Worm (Caenorhabditis elegans) whole organism, early embryonic: ENCODE results near the gene phat-8.

Experiments used
- B0310.2 ChIP-seq: sonication (generic microtip); optimal IDR thresholded peaks from 2 replicates; lab custom pipeline; 2016; ENCODE audit warnings: mild to moderate bottlenecking, missing genetic modification characterization, missing compliant biosample characterization
- F13C5.2 ChIP-seq: sonication (generic microtip); optimal IDR thresholded peaks from 2 replicates; lab custom pipeline; 2017; ENCODE audit warnings: mild to moderate bottlenecking, missing genetic modification characterization, inconsistent platforms, missing compliant biosample characterization
- aly-1 ChIP-seq: sonication (generic microtip); optimal IDR thresholded peaks from 2 replicates; lab custom pipeline; 2016; ENCODE audit warnings: missing genetic modification characterization, missing compliant biosample characterization
- ama-1 ChIP-seq: fragments of 150-350 bp; optimal IDR thresholded peaks from 2 replicates; lab custom pipeline; 2014
- ceh-13 ChIP-seq: fragments of 200-800 bp; sonication (Bioruptor generic); optimal IDR thresholded peaks from 2 replicates; lab custom pipeline; 2018; ENCODE audit warnings: mild to moderate bottlenecking, missing genetic modification characterization, missing compliant biosample characterization
- ceh-36 ChIP-seq: sonication (generic microtip); optimal IDR thresholded peaks from 2 replicates; lab custom pipeline; 2016; ENCODE audit warnings: missing genetic modification characterization, inconsistent platforms, missing compliant biosample characterization
- ets-7 ChIP-seq: sonication (generic microtip); optimal IDR thresholded peaks from 2 replicates; lab custom pipeline; 2016; ENCODE audit warnings: missing genotype, missing genetic modification characterization, missing compliant biosample characterization
- flt-1 ChIP-seq: fragments of 200-800 bp; sonication (Bioruptor generic); IDR thresholded peaks from 2 replicates; pipeline ENCODE4 v1.3.6; 2022; ENCODE audit warnings: missing genetic modification characterization, missing compliant biosample characterization
- hmbx-1 ChIP-seq: sonication (generic microtip); optimal IDR thresholded peaks from 2 replicates; lab custom pipeline; 2016; ENCODE audit warnings: mild to moderate bottlenecking, missing genetic modification characterization, missing compliant biosample characterization
- hmg-4 ChIP-seq: fragments of 200-800 bp; sonication (Bioruptor generic); optimal IDR thresholded peaks from 2 replicates; lab custom pipeline; 2018; ENCODE audit warnings: mild to moderate bottlenecking, missing genetic modification characterization, missing compliant biosample characterization
- hnd-1 ChIP-seq: sonication (generic microtip); optimal IDR thresholded peaks from 2 replicates; lab custom pipeline; 2016; ENCODE audit warnings: missing genetic modification characterization, missing compliant biosample characterization
- pes-1 ChIP-seq: fragments of 200-800 bp; sonication (Bioruptor generic); IDR thresholded peaks from 2 replicates; pipeline ENCODE4 v1.3.6; 2022; ENCODE audit warnings: missing genetic modification reagents, missing genetic modification characterization, missing compliant biosample characterization
- scrt-1 ChIP-seq: fragments of 200-800 bp; sonication (Bioruptor generic); IDR thresholded peaks from 2 replicates; pipeline ENCODE4 v1.3.6; 2022; ENCODE audit warnings: missing genetic modification characterization, missing compliant biosample characterization
- sea-1 ChIP-seq: fragments of 200-800 bp; sonication (Bioruptor generic); conservative IDR thresholded peaks from 2 replicates; pipeline ENCODE4 v1.3.6; 2022; ENCODE audit warnings: missing genetic modification characterization, missing compliant biosample characterization
- tbx-11 ChIP-seq: fragments of 200-800 bp; sonication (Bioruptor generic); IDR thresholded peaks from 2 replicates; pipeline ENCODE4 v1.3.6; 2022; ENCODE audit warnings: missing genetic modification characterization, missing compliant biosample characterization
- tbx-37 ChIP-seq: fragments of 200-800 bp; sonication (Bioruptor generic); conservative IDR thresholded peaks from 2 replicates; pipeline ENCODE4 v1.3.6; 2022; ENCODE audit warnings: missing genetic modification reagents, missing genetic modification characterization, missing compliant biosample characterization
- tra-4 ChIP-seq: sonication (generic microtip); optimal IDR thresholded peaks from 2 replicates; lab custom pipeline; 2017; ENCODE audit warnings: missing genetic modification characterization, missing compliant biosample characterization

phat-8 gene

DNA sequence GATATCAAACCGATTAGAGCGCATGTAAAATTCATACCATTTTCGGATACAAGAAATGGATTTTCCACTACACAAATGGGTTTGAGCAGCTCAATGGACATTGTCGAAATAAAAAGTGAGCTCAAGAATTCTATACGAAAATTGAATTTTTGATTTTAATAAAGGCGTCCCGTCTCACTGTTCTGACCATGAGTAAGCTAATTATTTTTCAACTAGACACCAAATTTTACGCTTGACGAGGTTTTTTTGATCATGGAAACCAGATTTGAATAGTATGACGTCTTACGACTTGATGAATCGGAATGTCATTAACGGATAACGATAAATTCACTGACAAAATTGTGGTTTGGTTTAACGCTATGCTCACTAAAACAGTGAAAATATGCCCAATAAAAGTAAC, 44.7 kb downstream of the phat-8 start, which contains the start of gene srh-61:
Gene srh-61 (minus strand): TSS at position 101 of the 400 bp plus-strand sequence.
- TF ChIP-seq flt-1 (GFP tag; lab: Robert Waterston, UW) (no peak), hnd-1 (tag; lab: Kevin White, UChicago) (no peak), ceh-13 (no peak), ceh-36 (tag; lab: Kevin White, UChicago) (no peak), hmg-4 (GFP tag; lab: Kevin White, UChicago) (no peak), tra-4 (tag; lab: Kevin White, UChicago) (no peak), hmbx-1 (tag; lab: Kevin White, UChicago) (no peak), tbx-37 (GFP tag; lab: Robert Waterston, UW) (no peak)

DNA sequence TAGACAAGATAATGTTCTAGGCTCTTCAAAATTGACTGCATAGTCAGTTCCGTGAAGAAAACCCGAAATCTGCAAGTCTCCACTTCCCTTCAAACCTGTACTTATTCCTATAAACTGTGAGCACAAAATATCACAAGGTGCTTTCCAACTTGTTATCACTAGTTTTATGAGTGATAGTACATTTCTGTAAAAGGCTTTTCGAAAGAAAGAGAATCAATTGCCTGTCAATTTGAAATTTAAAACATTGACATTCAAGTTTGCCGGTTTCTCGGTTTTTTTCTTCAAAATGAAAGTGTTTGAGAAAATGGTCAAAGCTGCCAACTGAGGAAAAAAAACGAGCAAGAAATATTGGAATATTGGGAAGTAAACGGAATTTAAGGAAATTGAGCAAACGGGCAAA, 46.4 kb downstream of the phat-8 start:
- no peak for TF ChIP-seq flt-1 (GFP tag; lab: Robert Waterston, UW)
- TF ChIP-seq sea-1 (GFP tag; lab: Robert Waterston, UW): no peak
- no peak for TF ChIP-seq ceh-36 (tag; lab: Kevin White, UChicago)
- TF ChIP-seq tbx-11 (GFP tag; lab: Robert Waterston, UW): no peak
- no peak for TF ChIP-seq hnd-1 (tag; lab: Kevin White, UChicago)
- no peak for TF ChIP-seq aly-1 (tag; lab: Kevin White, UChicago)
- TF ChIP-seq B0310.2 (tag; lab: Kevin White, UChicago): no peak
- no peak for TF ChIP-seq F13C5.2 (tag; lab: Kevin White, UChicago)
- TF ChIP-seq hmg-4 (GFP tag; lab: Kevin White, UChicago): no peak
- no peak for TF ChIP-seq tbx-37 (GFP tag; lab: Robert Waterston, UW)
- TF ChIP-seq ceh-13: no peak
- no peak for TF ChIP-seq ets-7 (tag; lab: Kevin White, UChicago)
- no peak for TF ChIP-seq hmbx-1 (tag; lab: Kevin White, UChicago)
- no peak for TF ChIP-seq scrt-1 (GFP tag; lab: Robert Waterston, UW)

DNA sequence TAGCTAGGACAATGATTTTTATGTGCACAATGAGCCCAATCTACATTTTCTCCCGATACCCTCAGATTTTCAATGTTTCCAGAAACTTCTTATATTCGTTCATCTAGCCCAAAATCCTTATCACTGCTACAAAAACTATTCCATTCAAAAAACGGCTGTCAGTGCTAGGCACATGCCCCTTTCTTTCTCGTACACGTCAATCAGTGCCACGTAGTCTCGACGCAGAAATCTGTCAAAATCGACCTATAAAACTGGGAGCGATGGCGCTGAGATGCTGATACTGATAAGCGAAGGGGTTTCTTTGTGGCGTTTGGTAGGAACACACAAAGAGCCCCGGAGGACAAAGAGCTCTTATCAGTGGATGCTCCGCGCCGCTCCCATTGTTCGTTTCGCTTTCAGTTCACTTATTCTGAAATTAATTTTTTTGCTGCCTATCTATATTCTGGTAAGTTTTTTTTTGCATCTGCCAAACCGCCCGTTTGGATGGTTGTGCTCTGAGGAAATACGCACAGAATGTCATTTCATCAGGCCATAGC, 47.3 kb downstream of the phat-8 start, which contains the start of gene srh-70:
Gene srh-70 (minus strand): TSS at position 51 of the 536 bp plus-strand sequence.
- no peak for TF ChIP-seq hmbx-1 (tag; lab: Kevin White, UChicago)
- TF ChIP-seq hnd-1 (tag; lab: Kevin White, UChicago): no peak
- TF ChIP-seq hmg-4 (GFP tag; lab: Kevin White, UChicago): no peak
- TF ChIP-seq ceh-36 (tag; lab: Kevin White, UChicago): no peak
- TF ChIP-seq flt-1 (GFP tag; lab: Robert Waterston, UW): no peak
- TF ChIP-seq ets-7 (tag; lab: Kevin White, UChicago): no peak
- TF ChIP-seq F13C5.2 (tag; lab: Kevin White, UChicago): no peak
- TF ChIP-seq tbx-11 (GFP tag; lab: Robert Waterston, UW): no peak
- TF ChIP-seq scrt-1 (GFP tag; lab: Robert Waterston, UW): no peak
- no peak for TF ChIP-seq tbx-37 (GFP tag; lab: Robert Waterston, UW)
- no peak for TF ChIP-seq sea-1 (GFP tag; lab: Robert Waterston, UW)
- no peak for TF ChIP-seq pes-1 (GFP tag; lab: Robert Waterston, UW)
- no peak for TF ChIP-seq ceh-13
- TF ChIP-seq B0310.2 (tag; lab: Kevin White, UChicago): no peak
- TF ChIP-seq aly-1 (tag; lab: Kevin White, UChicago): no peak
- no peak for TF ChIP-seq tra-4 (tag; lab: Kevin White, UChicago)
- no peak for TF ChIP-seq ama-1 (lab: Kevin White, UChicago)

DNA sequence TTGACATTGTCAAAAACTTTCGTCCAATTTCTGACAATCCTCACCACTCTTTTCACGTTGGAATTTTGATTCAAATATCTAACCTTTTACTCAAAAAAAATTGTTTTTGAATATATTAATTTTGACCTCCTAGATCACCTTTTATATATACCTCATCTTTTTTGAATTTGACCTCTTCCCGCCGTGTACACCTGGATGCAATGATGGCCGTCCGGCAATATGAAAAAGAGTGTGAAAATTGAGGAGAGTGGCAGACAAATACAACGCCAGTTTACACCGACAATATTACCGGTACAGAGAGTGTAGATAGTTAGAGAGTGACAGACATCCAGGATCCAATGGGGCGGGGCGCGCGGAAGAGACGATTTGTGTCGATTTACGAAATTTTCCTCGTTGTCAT, 48.0 kb downstream of the phat-8 start, which contains the start of gene ceh-99:
Gene ceh-99 (plus strand): TSS at position 366 of the 400 bp plus-strand sequence.
- TF ChIP-seq F13C5.2 (tag; lab: Kevin White, UChicago): no peak
- no peak for TF ChIP-seq hnd-1 (tag; lab: Kevin White, UChicago)
- TF ChIP-seq pes-1 (GFP tag; lab: Robert Waterston, UW): no peak
- TF ChIP-seq scrt-1 (GFP tag; lab: Robert Waterston, UW): no peak
- no peak for TF ChIP-seq tra-4 (tag; lab: Kevin White, UChicago)
- no peak for TF ChIP-seq aly-1 (tag; lab: Kevin White, UChicago)
- TF ChIP-seq ceh-36 (tag; lab: Kevin White, UChicago): no peak
- no peak for TF ChIP-seq ets-7 (tag; lab: Kevin White, UChicago)
- no peak for TF ChIP-seq sea-1 (GFP tag; lab: Robert Waterston, UW)
- TF ChIP-seq hmg-4 (GFP tag; lab: Kevin White, UChicago): no peak
- no peak for TF ChIP-seq B0310.2 (tag; lab: Kevin White, UChicago)
- no peak for TF ChIP-seq tbx-37 (GFP tag; lab: Robert Waterston, UW)
- no peak for TF ChIP-seq flt-1 (GFP tag; lab: Robert Waterston, UW)
- no peak for TF ChIP-seq ceh-13
- TF ChIP-seq hmbx-1 (tag; lab: Kevin White, UChicago): no peak
- no peak for TF ChIP-seq tbx-11 (GFP tag; lab: Robert Waterston, UW)
- TF ChIP-seq ama-1 (lab: Kevin White, UChicago): no peak
